Fruit fly (Drosophila melanogaster) ovary, adult (tissue): ENCODE results near the gene Sfp33A4.

Experiments used
- CG17801 ChIP-seq: fragments of 200-800 bp; optimal IDR thresholded peaks from 2 replicates; lab custom pipeline; 2019; ENCODE audit warnings: missing biosample characterization, mild to moderate bottlenecking, missing genetic modification characterization, moderate library complexity; ENCODE audit not compliant: partially characterized antibody

Gene Sfp33A4

DNA sequence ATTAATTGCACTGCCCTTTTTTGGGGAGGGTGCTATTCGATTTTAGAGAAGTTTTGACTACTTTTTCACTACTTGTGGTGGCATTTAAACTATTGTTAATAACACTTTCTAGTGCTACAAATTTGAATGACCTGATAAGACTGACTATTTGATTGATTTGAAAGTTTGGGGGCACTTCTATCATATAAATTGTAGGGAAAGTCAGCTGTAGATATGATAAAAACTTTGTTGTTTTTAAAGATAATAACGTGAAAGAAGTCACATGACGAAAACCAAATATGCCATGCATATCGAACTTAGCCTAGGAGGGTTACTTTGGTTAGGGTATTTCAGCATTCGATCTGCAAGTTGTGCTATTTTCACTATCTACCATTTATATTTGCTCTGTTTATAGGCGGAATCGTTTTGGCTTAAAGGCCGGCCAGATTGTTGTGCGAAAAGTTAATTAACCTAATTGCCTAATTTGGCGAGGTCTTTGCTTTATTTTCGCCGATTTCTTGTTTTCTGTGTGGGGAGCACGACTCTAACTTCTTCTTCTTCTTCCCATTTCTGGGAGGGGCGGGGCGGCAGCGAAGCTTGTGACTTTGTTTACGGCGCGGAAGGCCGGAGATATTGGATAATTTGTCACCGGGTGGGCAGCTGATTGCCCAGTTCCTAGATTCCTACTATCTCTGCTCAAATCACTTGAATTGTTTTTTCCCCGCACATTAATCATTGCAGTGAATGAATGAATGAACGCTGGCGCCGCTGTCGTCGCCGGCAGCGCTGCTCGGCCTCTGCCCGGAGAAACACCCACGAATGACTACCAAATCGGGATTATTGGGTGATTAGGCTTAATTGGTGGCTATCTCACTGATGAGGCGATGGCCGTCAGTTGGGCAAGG lies 24.0 kb upstream of the Sfp33A4 start:
- TF ChIP-seq CG17801 (GFP tag; lab: Kevin White, UChicago) = no peak

DNA sequence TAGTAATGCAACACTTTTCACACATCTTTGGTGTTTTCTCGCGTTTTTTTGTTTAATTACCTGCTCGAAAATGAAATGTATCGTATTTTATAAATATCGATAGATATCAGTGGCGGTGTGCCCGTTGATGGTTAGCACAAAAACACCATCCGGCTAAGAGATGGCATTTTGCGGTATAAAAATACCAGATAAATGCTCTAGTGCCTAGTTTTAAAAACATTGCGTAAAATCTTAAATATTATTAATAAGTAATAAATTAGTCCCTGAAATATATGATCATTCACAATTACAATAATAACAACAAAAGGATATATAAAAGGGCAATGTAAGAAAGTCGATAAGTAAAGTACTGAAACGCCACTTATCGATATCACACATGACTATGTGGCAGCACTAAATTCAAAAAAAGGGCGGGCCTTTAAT lies 23.4 kb upstream of the Sfp33A4 start, which contains the start of gene CycY:
CycY (minus strand) TSS at position 116 of the 423 bp plus-strand sequence.
- no peak for TF ChIP-seq CG17801 (GFP tag; lab: Kevin White, UChicago)

DNA sequence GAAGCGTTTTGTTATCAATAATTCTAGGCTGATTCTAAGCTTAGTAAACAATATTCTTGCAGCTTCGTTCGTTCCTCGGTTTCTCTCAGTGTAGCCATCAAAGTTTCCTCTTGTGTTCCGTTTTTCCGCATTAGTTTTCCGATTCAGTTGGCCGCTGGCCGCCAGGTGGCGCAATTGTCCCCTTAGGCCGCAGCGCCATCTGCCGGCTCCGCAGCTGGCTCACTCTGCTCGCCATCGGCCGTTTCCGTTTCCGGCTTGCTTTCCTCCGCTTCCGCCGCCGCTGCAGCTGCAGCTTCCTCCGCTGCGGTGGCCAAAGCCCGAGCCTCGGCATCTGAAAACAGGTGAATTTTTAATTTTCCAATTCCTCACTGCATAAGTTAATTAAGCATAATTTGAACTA lies 20.7 kb upstream of the Sfp33A4 start:
- no peak for TF ChIP-seq CG17801 (GFP tag; lab: Kevin White, UChicago)

DNA sequence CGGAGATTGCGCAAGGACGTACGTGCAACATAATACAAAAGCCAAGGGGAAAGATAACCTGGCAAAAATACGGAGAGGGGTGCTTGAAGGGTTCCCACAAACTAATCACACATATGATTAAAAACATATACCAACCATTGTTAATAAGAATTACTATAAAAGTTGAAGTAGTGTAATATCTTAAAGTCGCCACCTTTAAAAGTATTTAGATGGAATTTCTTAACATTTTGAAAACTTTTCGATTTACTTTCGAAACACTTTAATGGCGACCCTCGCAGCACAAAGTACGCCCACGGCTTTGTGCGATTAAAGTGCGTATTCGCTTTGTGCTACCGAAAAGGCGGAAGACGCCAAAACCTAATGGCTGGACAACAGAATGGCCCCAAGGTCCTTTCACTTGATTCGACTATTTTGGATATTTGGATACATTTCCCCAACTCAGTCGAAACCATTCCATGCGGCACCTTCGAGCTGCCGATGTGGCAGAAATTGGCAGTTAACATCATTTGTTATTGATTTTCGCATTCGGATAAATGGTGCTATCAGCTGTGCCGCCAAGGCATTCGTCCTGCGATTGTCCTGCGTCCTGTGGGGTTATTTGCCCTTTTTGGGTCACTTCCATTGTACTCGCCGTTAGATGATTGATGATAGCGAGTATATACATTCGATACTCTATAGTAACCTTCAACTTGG lies 13.4 kb upstream of the Sfp33A4 start:
- TF ChIP-seq CG17801 (GFP tag; lab: Kevin White, UChicago) = no peak

DNA sequence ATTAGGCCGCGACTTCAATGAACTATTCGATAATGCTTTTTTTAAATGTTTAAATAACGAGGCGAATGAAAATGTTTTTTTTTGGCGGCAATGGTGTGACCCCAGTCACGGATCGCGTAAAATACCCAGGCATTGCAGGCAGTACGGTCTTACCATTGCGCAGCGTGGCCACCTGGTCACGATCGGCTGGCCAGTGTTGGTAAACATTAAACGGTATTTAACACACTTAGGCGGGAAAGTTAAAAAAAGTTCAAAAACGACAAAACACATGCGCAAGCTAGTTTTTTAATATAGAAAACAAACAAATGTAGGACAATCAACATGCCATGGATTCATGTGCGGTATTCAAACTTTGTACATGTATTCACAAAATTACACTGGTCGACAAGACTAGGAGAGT lies 7.8 kb upstream of the Sfp33A4 start, which contains the start of gene esc:
esc (minus strand) TSS at position 129 of the 400 bp plus-strand sequence.
- no peak for TF ChIP-seq CG17801 (GFP tag; lab: Kevin White, UChicago)

DNA sequence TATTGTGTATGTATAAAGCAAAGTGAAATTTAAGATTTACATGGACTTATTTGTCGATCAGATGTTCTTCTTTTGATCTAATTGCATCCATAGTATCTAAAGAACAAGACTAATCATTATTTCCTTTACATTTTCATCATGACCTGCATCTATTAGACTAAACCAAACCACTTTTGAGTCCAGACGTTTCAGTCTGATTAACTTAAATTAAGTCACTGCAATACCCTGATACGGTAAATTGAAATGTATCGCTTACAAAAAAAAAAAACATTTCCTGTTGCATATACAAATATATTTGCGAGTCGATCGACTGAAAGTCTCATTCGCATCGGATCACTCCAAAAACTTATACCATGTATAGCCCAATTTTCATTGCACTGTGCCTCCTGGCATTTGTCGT lies 3.3 kb upstream of the Sfp33A4 start, which contains the start of gene CG45011:
CG45011 (plus strand) TSS at position 301 of the 400 bp plus-strand sequence.
- TF ChIP-seq CG17801 (GFP tag; lab: Kevin White, UChicago) = no peak

DNA sequence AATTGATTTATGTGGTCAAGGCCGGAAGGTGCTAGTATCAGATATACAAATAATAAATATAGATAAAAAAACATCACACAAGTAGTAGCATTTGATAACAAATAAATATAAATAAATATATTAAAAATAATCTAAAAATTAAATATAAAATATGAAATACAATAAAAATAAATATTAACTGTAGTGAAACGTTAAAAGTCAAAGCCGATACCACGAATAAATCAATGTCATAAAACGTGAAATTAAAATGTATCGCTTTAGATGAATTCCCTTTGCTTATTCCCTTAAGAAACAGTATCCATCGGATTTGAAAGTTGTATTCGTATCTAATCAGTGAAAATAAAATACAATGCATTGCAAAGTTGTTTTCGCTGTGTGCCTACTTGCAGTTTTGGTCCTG lies 2.7 kb upstream of the Sfp33A4 start, which contains the start of gene CG45012:
CG45012 (plus strand) TSS at position 301 of the 400 bp plus-strand sequence.
- no peak for TF ChIP-seq CG17801 (GFP tag; lab: Kevin White, UChicago)

DNA sequence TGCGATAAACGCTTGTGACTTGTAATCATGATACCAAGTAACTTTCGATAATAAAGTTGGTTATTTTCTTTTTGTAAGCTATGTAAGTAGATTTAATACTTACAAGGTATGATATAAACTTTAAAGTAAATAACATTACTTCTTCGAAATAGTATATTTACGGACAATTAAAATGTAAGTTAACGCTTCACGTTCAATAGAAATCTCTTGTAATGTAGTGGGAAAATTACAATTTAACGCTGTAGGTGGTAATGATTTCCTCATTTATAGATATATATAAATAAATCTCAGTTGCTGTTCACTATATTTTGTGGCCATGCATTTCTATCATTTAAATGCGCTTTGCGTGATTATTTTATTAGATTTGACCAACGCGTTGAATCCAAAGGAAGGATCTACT lies 370 bp downstream of the Sfp33A4 start, which contains the start of gene Sfp33A2:
Sfp33A2 (plus strand) TSS at position 301 of the 400 bp plus-strand sequence.
- TF ChIP-seq CG17801 (GFP tag; lab: Kevin White, UChicago) = no peak

DNA sequence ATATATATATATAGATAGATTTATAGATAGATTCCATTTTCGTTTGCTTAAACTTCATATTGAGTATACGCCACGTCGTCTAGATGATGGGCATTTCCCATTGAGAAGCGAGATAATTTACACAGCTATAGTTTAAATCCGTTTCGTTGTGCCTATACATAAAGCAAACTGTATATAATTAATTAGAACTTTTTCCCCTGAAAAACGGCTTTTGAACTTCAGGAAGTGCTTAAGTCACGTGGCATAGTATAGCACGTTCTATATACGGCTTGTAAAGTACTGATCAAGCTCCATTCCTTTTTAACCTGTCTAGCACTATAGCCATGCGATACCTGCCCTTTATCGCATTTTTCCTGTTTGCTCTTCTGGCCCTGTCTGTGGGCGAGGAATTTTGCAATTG lies 2.6 kb downstream of the Sfp33A4 start, which contains the start of gene Sfp33A3:
Sfp33A3 (plus strand) TSS at position 301 of the 400 bp plus-strand sequence.
- TF ChIP-seq CG17801 (GFP tag; lab: Kevin White, UChicago) = no peak

DNA sequence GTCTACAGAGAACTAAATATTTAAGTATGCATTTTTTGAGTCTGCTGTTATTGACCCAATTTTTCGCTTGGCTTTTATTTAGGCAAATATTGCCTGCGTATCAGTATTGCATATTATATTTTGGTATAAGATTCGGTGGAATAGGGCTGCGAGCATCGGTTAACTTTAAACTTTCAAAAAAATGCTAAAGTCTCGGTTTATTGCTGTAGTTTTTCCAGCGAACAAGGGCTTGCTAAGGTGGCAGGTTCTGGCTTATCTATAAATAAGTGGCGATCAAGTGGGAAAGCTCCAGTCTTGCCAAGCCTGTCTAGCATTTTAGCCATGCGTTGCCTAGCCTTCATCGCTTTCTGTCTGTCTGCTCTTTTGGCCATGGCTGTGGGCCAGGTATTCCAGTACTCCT lies 3.3 kb downstream of the Sfp33A4 start, which contains the start of gene CG31704:
CG31704 (plus strand) TSS at position 301 of the 400 bp plus-strand sequence.
- TF ChIP-seq CG17801 (GFP tag; lab: Kevin White, UChicago) = no peak

DNA sequence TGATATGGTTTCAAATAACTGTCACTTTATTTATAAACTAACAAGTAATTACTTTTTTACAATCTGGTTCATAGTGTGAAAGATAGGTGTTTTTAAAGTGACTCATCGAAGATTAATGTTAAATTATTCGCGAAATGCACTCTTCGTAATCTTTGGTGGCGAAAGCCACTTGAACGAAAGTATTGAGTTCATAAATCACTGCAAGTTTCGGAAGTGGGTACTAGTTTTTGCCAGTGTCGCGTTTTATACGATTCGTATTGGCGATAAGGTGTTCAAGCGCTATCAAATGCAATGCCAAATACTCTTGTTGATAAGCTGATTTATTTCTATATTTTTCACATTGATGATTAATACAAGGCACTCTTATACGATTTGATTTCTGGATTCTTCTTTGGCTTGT lies 4.5 kb downstream of the Sfp33A4 start:
- no peak for TF ChIP-seq CG17801 (GFP tag; lab: Kevin White, UChicago)

DNA sequence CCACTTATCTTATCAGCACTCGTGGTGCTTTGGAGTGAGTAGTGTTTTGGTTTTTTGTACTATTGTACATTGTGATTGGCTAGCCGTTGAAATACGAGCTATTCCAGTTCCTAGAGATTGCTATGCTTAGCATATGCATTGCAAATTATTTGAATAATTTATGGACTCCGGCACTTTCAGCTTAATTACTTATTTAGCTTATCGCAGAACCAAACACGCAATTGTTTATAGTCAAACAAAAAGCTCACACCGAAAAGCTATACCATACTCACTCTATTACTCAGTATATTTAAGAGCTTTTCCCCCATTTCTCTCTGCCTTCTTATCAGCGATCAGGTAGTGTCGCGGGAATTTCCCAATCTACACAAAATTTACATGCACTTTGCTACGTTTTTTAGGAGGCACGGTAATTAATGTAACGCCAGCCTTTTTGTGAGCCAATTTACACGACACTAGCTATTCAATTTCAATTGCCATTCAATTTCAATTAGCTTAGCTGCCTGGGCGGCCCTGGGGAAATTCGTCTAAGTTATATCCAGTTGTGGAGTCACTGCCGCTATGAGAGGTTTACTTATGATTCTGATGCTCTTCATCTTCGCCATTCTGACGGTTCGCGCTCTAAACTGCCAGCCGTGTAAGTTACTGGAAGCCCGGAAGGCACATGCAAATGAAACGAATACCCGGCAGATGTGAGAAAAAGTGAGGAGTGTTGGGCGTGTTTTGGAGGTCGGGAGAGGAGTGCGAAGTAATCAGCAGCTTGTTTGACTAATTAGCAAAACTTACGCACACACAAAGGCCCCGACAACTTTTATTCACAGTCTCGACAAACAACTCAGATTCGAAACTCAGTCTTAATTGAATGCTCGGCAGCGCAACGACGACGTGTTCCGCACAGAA lies 5.5 kb downstream of the Sfp33A4 start, which contains the start of the genes CG44008, CG14933, CG46426 and CG42486:
CG44008 (minus strand) TSS at position 155 of the 897 bp plus-strand sequence.
CG14933 (plus strand) TSS at position 538 of the 897 bp plus-strand sequence.
CG46426 (plus strand) TSS at position 538 of the 897 bp plus-strand sequence.
CG42486 (plus strand) TSS at position 847 of the 897 bp plus-strand sequence.
- TF ChIP-seq CG17801 (GFP tag; lab: Kevin White, UChicago) = no peak

DNA sequence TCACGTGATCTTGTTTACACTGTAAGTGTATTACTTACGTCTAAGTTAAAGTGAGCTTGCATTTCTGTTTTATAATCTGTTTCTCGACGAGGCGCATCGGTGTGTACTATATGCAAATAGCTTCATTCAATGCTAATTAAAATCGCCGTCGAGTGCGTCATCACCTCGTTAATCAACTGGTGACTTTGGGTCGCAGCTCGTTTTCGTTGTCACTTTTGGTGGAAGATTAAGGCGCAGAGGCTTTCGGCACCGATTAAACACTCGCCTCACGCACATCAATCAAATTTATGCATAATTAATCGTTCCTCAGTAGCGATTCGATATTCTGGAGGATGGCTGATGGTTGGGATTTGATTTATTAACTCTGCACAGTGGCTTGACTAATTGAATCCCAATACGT lies 7.2 kb downstream of the Sfp33A4 start:
- TF ChIP-seq CG17801 (GFP tag; lab: Kevin White, UChicago) = no peak
